Fruit fly (Drosophila melanogaster) whole organism, embryonic: Measurements from ENCODE around the gene CG17717.

Experiments used
- Antp ChIP-seq: fragments of 200-800 bp; sonication (Bioruptor generic); optimal IDR thresholded peaks from 3 replicates; lab custom pipeline; 2016; ENCODE audit warnings: missing biosample characterization, missing genetic modification characterization
- CG10147 ChIP-seq: fragments of 200-800 bp; sonication (Bioruptor generic); optimal IDR thresholded peaks from 2 replicates; lab custom pipeline; 2019; ENCODE audit warnings: missing biosample characterization, mild to moderate bottlenecking, missing genetic modification characterization, moderate library complexity
- CG10321 ChIP-seq: fragments of 200-800 bp; sonication (Bioruptor generic); IDR thresholded peaks from 2 replicates; pipeline ENCODE4 v1.3.6; 2022; ENCODE audit warnings: missing biosample characterization, missing genetic modification characterization
- CG11504 ChIP-seq: fragments of 200-800 bp; sonication (Bioruptor generic); optimal IDR thresholded peaks from 3 replicates; lab custom pipeline; 2019; ENCODE audit warnings: missing biosample characterization, mild to moderate bottlenecking, missing genetic modification characterization, moderate library complexity
- CG12071 ChIP-seq: fragments of 200-800 bp; sonication (Bioruptor generic); optimal IDR thresholded peaks from 3 replicates; lab custom pipeline; 2018; ENCODE audit warnings: missing biosample characterization, mild to moderate bottlenecking, missing genetic modification characterization
- CG12391 ChIP-seq: fragments of 200-800 bp; sonication (Bioruptor generic); optimal IDR thresholded peaks from 3 replicates; lab custom pipeline; 2018; ENCODE audit warnings: missing biosample characterization, mild to moderate bottlenecking, missing genetic modification characterization, moderate library complexity
- CG15696 ChIP-seq: fragments of 200-800 bp; sonication (Bioruptor generic); optimal IDR thresholded peaks from 2 replicates; lab custom pipeline; 2019; ENCODE audit warnings: missing biosample characterization, mild to moderate bottlenecking, missing genetic modification characterization, moderate library complexity
- CG17385 ChIP-seq: fragments of 200-800 bp; sonication (Bioruptor generic); optimal IDR thresholded peaks from 3 replicates; lab custom pipeline; 2018; ENCODE audit warnings: missing biosample characterization, mild to moderate bottlenecking, missing genetic modification characterization
- CG18262 ChIP-seq: fragments of 200-800 bp; optimal IDR thresholded peaks from 3 replicates; lab custom pipeline; 2019; ENCODE audit warnings: missing biosample characterization, mild to moderate bottlenecking, missing genetic modification characterization, moderate library complexity
- CG18764 ChIP-seq: fragments of 200-800 bp; sonication (Bioruptor generic); optimal IDR thresholded peaks from 3 replicates; lab custom pipeline; 2016; ENCODE audit warnings: missing biosample characterization, missing genetic modification characterization
- CG2678 ChIP-seq: fragments of 200-800 bp; sonication (Bioruptor generic); optimal IDR thresholded peaks from 3 replicates; lab custom pipeline; 2019; ENCODE audit warnings: missing biosample characterization, mild to moderate bottlenecking, missing genetic modification characterization, moderate library complexity
- CG30403 ChIP-seq: fragments of 200-800 bp; sonication (Bioruptor generic); optimal IDR thresholded peaks from 3 replicates; lab custom pipeline; 2016; ENCODE audit warnings: missing biosample characterization, missing genetic modification characterization
- CG31224 ChIP-seq: fragments of 200-800 bp; sonication (Bioruptor generic); IDR thresholded peaks from 2 replicates; pipeline ENCODE4 v1.3.6; 2022; ENCODE audit warnings: missing biosample characterization, missing genetic modification characterization
- CG33213 ChIP-seq: fragments of 200-800 bp; sonication (Bioruptor generic); optimal IDR thresholded peaks from 3 replicates; lab custom pipeline; 2016; ENCODE audit warnings: missing biosample characterization, missing genetic modification characterization
- CG3726 ChIP-seq: fragments of 200-800 bp; sonication (Bioruptor generic); IDR thresholded peaks from 3 replicates; pipeline ENCODE4, ENCODE4 v1.3.6; 2022; ENCODE audit warnings: missing biosample characterization, missing genetic modification characterization
- CG3847 ChIP-seq: fragments of 200-800 bp; sonication (Bioruptor generic); IDR thresholded peaks from 2 replicates; pipeline ENCODE4 v1.3.6; 2022; ENCODE audit warnings: missing biosample characterization, missing genetic modification characterization
- CG4282 ChIP-seq: fragments of 200-800 bp; sonication (Bioruptor generic); optimal IDR thresholded peaks from 2 replicates; lab custom pipeline; 2016; ENCODE audit warnings: missing biosample characterization, missing genetic modification characterization
- CG7372 ChIP-seq: fragments of 200-800 bp; sonication (Bioruptor generic); IDR thresholded peaks from 2 replicates; pipeline ENCODE4 v1.3.6; 2022; ENCODE audit warnings: missing biosample characterization, missing genetic modification characterization
- CG7786 ChIP-seq: fragments of 200-800 bp; sonication (Bioruptor generic); optimal IDR thresholded peaks from 2 replicates; lab custom pipeline; 2016; ENCODE audit warnings: missing biosample characterization, missing genetic modification characterization
- D19A ChIP-seq: fragments of 200-800 bp; optimal IDR thresholded peaks from 3 replicates; lab custom pipeline; 2019; ENCODE audit warnings: missing biosample characterization, mild to moderate bottlenecking, missing genetic modification characterization, moderate library complexity
- Deaf1 ChIP-seq: fragments of 200-800 bp; optimal IDR thresholded peaks from 3 replicates; lab custom pipeline; 2019; ENCODE audit warnings: missing biosample characterization, mild to moderate bottlenecking, missing genetic modification characterization, moderate library complexity
- Dfd ChIP-seq, 2 experiments: fragments of >200 bp; optimal IDR thresholded peaks; 2 replicates each; lab custom pipeline; 2017; ENCODE audit warnings: missing biosample characterization in 2 of 2, missing genetic modification characterization in 2 of 2
- Dip2 ChIP-seq: fragments of 200-800 bp; sonication (Bioruptor generic); IDR thresholded peaks from 2 replicates; pipeline ENCODE4 v1.3.6; 2022; ENCODE audit warnings: missing biosample characterization, missing genetic modification characterization
- ERR ChIP-seq: fragments of 200-800 bp; sonication (Bioruptor generic); optimal IDR thresholded peaks from 2 replicates; lab custom pipeline; 2016; ENCODE audit warnings: missing biosample characterization, missing genetic modification characterization
- Gsc ChIP-seq: fragments of 200-800 bp; sonication (Bioruptor generic); IDR thresholded peaks from 2 replicates; pipeline ENCODE4 v1.3.6; 2022; ENCODE audit warnings: missing biosample characterization, missing genetic modification characterization
- HLH54F ChIP-seq: fragments of 200-800 bp; sonication (Bioruptor generic); optimal IDR thresholded peaks from 3 replicates; lab custom pipeline; 2016; ENCODE audit warnings: missing biosample characterization, missing genetic modification characterization
- Hmr ChIP-seq: fragments of 200-800 bp; sonication (Bioruptor generic); optimal IDR thresholded peaks from 3 replicates; lab custom pipeline; 2017; ENCODE audit warnings: mild to moderate bottlenecking, missing biosample characterization, missing genetic modification reagents, missing genetic modification characterization
- Hr78 ChIP-seq, 2 experiments: fragments of 200-800 bp in 1 of 2; fragments of >200 bp in 1 of 2; sonication (Bioruptor generic) in 1 of 2; optimal IDR thresholded peaks; 2 replicates each; lab custom pipeline; 2017 to 2019; ENCODE audit warnings: missing biosample characterization in 2 of 2, missing genetic modification characterization in 2 of 2, mild to moderate bottlenecking in 1 of 2, moderate library complexity in 1 of 2
- MESR4 ChIP-seq: fragments of 200-800 bp; sonication (Bioruptor generic); optimal IDR thresholded peaks from 2 replicates; lab custom pipeline; 2018; ENCODE audit warnings: missing biosample characterization, mild to moderate bottlenecking, missing genetic modification characterization, moderate library complexity
- Mes4 ChIP-seq: fragments of 200-800 bp; sonication (Bioruptor generic); optimal IDR thresholded peaks from 2 replicates; lab custom pipeline; 2016; ENCODE audit warnings: missing biosample characterization, missing genetic modification characterization
- Side ChIP-seq: fragments of 200-800 bp; sonication (Bioruptor generic); optimal IDR thresholded peaks from 2 replicates; lab custom pipeline; 2016; ENCODE audit warnings: missing biosample characterization, missing genetic modification characterization
- Ssrp ChIP-seq: fragments of 200-800 bp; sonication (Bioruptor generic); optimal IDR thresholded peaks from 2 replicates; lab custom pipeline; 2018; ENCODE audit warnings: missing biosample characterization, mild to moderate bottlenecking, missing genetic modification characterization, moderate library complexity
- Vsx1 ChIP-seq: fragments of 200-800 bp; sonication (Bioruptor generic); optimal IDR thresholded peaks from 2 replicates; lab custom pipeline; 2017; ENCODE audit warnings: missing biosample characterization, mild to moderate bottlenecking, missing genetic modification characterization, missing genetic modification reagents
- Xbp1 ChIP-seq: fragments of 200-800 bp; sonication (Bioruptor generic); optimal IDR thresholded peaks from 3 replicates; lab custom pipeline; 2016; ENCODE audit warnings: missing biosample characterization, mild to moderate bottlenecking, missing genetic modification characterization
- Xrp1 ChIP-seq: fragments of 200-800 bp; sonication (Bioruptor generic); IDR thresholded peaks from 2 replicates; pipeline ENCODE4 v1.3.6; 2022; ENCODE audit warnings: missing biosample characterization, missing genetic modification characterization
- amos ChIP-seq: fragments of 200-800 bp; sonication (Bioruptor generic); IDR thresholded peaks from 2 replicates; pipeline ENCODE4 v1.3.6; 2022; ENCODE audit warnings: missing biosample characterization, missing genetic modification characterization; ENCODE audit not compliant: partially characterized antibody
- aop ChIP-seq: fragments of 200-800 bp; sonication (Bioruptor generic); IDR thresholded peaks from 2 replicates; pipeline ENCODE4 v1.3.6; 2022; ENCODE audit warnings: missing biosample characterization, missing genetic modification characterization
- cato ChIP-seq: fragments of 200-800 bp; sonication (Bioruptor generic); optimal IDR thresholded peaks from 2 replicates; lab custom pipeline; 2016; ENCODE audit warnings: missing biosample characterization, missing genetic modification characterization, borderline replicate concordance
- chinmo ChIP-seq: fragments of 200-800 bp; sonication (Bioruptor generic); IDR thresholded peaks from 4 replicates; pipeline ENCODE4 v1.3.6; 2022; ENCODE audit warnings: missing biosample characterization, missing genetic modification characterization; ENCODE audit not compliant: partially characterized antibody
- cwo ChIP-seq: fragments of 200-800 bp; sonication (Bioruptor generic); optimal IDR thresholded peaks from 3 replicates; lab custom pipeline; 2017; ENCODE audit warnings: missing biosample characterization, missing genetic modification characterization, mild to moderate bottlenecking, moderate library complexity, missing genetic modification reagents
- dan ChIP-seq: fragments of 200-800 bp; sonication (Bioruptor generic); IDR thresholded peaks from 2 replicates; pipeline ENCODE4 v1.3.6; 2022; ENCODE audit warnings: missing biosample characterization, missing genetic modification characterization
- danr ChIP-seq: fragments of 200-800 bp; sonication (Bioruptor generic); IDR thresholded peaks from 2 replicates; pipeline ENCODE4 v1.3.6; 2022; ENCODE audit warnings: missing biosample characterization, missing genetic modification characterization
- gro ChIP-seq: fragments of 200-800 bp; sonication (Bioruptor generic); optimal IDR thresholded peaks from 2 replicates; lab custom pipeline; 2016; ENCODE audit warnings: missing biosample characterization, missing genetic modification characterization
- gsb ChIP-seq: fragments of 200-800 bp; sonication (Bioruptor generic); IDR thresholded peaks from 2 replicates; pipeline ENCODE4 v1.3.6; 2022; ENCODE audit warnings: missing biosample characterization, missing genetic modification characterization
- h ChIP-seq: fragments of >200 bp; optimal IDR thresholded peaks from 2 replicates; lab custom pipeline; 2017
- lilli ChIP-seq: fragments of 200-800 bp; sonication (Bioruptor generic); optimal IDR thresholded peaks from 3 replicates; lab custom pipeline; 2016; ENCODE audit warnings: missing biosample characterization, missing genetic modification characterization
- otp ChIP-seq: fragments of 200-800 bp; sonication (Bioruptor generic); IDR thresholded peaks from 3 replicates; pipeline ENCODE4, ENCODE4 v1.3.6; 2022; ENCODE audit warnings: missing biosample characterization, missing genetic modification characterization
- stwl ChIP-seq: fragments of 200-800 bp; sonication (Bioruptor generic); optimal IDR thresholded peaks from 3 replicates; lab custom pipeline; 2018; ENCODE audit warnings: missing biosample characterization, mild to moderate bottlenecking, missing genetic modification characterization, moderate library complexity
- tio ChIP-seq: fragments of 200-800 bp; sonication (Bioruptor generic); optimal IDR thresholded peaks from 2 replicates; lab custom pipeline; 2017; ENCODE audit warnings: missing biosample characterization, missing genetic modification characterization, inconsistent platforms
- trem ChIP-seq: fragments of 200-800 bp; optimal IDR thresholded peaks from 3 replicates; lab custom pipeline; 2019; ENCODE audit warnings: missing biosample characterization, mild to moderate bottlenecking, missing genetic modification characterization, moderate library complexity
- twi ChIP-seq: fragments of 200-800 bp; optimal IDR thresholded peaks from 2 replicates; lab custom pipeline; 2019; ENCODE audit warnings: missing biosample characterization, mild to moderate bottlenecking, missing genetic modification characterization, moderate library complexity

The CG17717 gene

dm6 chrX:6543569-6544173 lies 45.4 kb upstream of the CG17717 start (continued):
- TF ChIP-seq trem (tag; lab: Kevin White, UChicago) (no peak), CG10321 (GFP tag; lab: Robert Waterston, UW) (peak; percentile 42), danr (GFP tag; lab: Robert Waterston, UW) (no peak), twi (tag; lab: Kevin White, UChicago) (no peak), lilli (GFP tag; lab: Kevin White, UChicago) (no peak), CG10147 (no peak), CG30403 (GFP tag; lab: Kevin White, UChicago) (no peak), CG33213 (GFP tag; lab: Kevin White, UChicago) (no peak), CG7372 (no peak), Xrp1 (GFP tag; lab: Robert Waterston, UW) (no peak), tio (GFP tag; lab: Kevin White, UChicago) (no peak), ERR (no peak), Xbp1 (GFP tag; lab: Kevin White, UChicago) (no peak), Deaf1 (tag; lab: Kevin White, UChicago) (peak; percentile 3), CG11504 (tag; lab: Kevin White, UChicago) (peak; percentile 25), CG3847 (GFP tag; lab: Robert Waterston, UW) (no peak), Dfd (GFP tag; optimal IDR thresholded peaks at IDR 0.05; lab: Kevin White, UChicago) (no peak), amos (GFP tag; lab: Robert Waterston, UW) (no peak), chinmo (GFP tag; lab: Robert Waterston, UW) (peak; percentile 75; the same call in 3 of the 4 replicates), cwo (no peak), HLH54F (GFP tag; lab: Kevin White, UChicago) (no peak), Hmr (no peak), stwl (tag; lab: Kevin White, UChicago) (no peak), Gsc (GFP tag; lab: Robert Waterston, UW) (no peak), MESR4 (GFP tag; lab: Kevin White, UChicago) (no peak), Dip2 (no peak), dan (GFP tag; lab: Robert Waterston, UW) (no peak), Antp (no peak), h (lab: Kevin White, UChicago) (no peak), Ssrp (tag; lab: Kevin White, UChicago) (no peak), D19A (tag; lab: Kevin White, UChicago) (peak; percentile 15), Mes4 (GFP tag; lab: Kevin White, UChicago) (no peak), Side (GFP tag; lab: Kevin White, UChicago) (no peak), CG4282 (no peak), CG7786 (GFP tag; lab: Kevin White, UChicago) (no peak), CG12391 (tag; lab: Kevin White, UChicago) (no peak), CG31224 (GFP tag; lab: Robert Waterston, UW) (no peak), otp (GFP tag; lab: Robert Waterston, UW) (no peak), CG17385 (peak; percentile 72), CG2678 (tag; lab: Kevin White, UChicago) (peak; percentile 33), CG12071 (GFP tag; lab: Kevin White, UChicago) (no peak), CG18262 (tag; lab: Kevin White, UChicago) (no peak), aop (GFP tag; lab: Robert Waterston, UW) (no peak), cato (GFP tag; lab: Kevin White, UChicago) (no peak), gsb (GFP tag; lab: Robert Waterston, UW) (no peak), CG18764 (no peak), CG15696 (tag; lab: Kevin White, UChicago) (no peak), Hr78 (GFP tag; optimal IDR thresholded peaks at IDR 0.05; lab: Kevin White, UChicago) (no peak), gro (GFP tag; lab: Kevin White, UChicago) (no peak), CG3726 (no peak), Vsx1 (GFP tag; lab: Kevin White, UChicago) (no peak)
